Worm (Caenorhabditis elegans) whole organism, early embryonic: ENCODE results near the gene tag-267.

Experiments
- B0310.2 ChIP-seq: sonication (generic microtip); optimal IDR thresholded peaks from 2 replicates; lab custom pipeline; 2016; ENCODE audit warnings: mild to moderate bottlenecking, missing genetic modification characterization, missing compliant biosample characterization
- F13C5.2 ChIP-seq: sonication (generic microtip); optimal IDR thresholded peaks from 2 replicates; lab custom pipeline; 2017; ENCODE audit warnings: mild to moderate bottlenecking, missing genetic modification characterization, inconsistent platforms, missing compliant biosample characterization
- aly-1 ChIP-seq: sonication (generic microtip); optimal IDR thresholded peaks from 2 replicates; lab custom pipeline; 2016; ENCODE audit warnings: missing genetic modification characterization, missing compliant biosample characterization
- ama-1 ChIP-seq: fragments of 150-350 bp; optimal IDR thresholded peaks from 2 replicates; lab custom pipeline; 2014
- flt-1 ChIP-seq: fragments of 200-800 bp; sonication (Bioruptor generic); IDR thresholded peaks from 2 replicates; pipeline ENCODE4 v1.3.6; 2022; ENCODE audit warnings: missing genetic modification characterization, missing compliant biosample characterization

DNA sequence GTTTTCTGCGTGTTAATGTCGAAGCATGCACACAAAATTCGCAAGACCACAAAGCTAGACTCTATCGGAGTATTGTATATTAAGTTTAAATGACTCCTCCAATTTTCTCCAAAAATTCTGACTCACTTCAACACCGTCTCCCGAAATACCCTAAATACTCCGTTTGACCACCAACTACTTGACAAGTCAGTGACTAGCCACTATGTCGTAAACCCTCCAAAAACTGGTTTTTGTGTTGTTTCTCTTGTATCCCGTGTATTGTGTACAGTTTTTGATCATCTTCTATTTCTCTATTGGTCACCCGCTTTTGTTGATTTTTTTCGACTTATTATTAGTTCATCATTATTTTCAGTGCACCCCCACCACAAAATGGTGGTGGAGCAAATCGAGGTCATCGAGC, 17.8 kb downstream of the tag-267 start, which contains the start of gene C09F5.1:
- TF ChIP-seq ama-1: no peak
- no peak for TF ChIP-seq flt-1 (GFP tag; lab: Robert Waterston, UW)
- TF ChIP-seq F13C5.2 (tag; lab: Kevin White, UChicago): no peak
- TF ChIP-seq aly-1 (tag; lab: Kevin White, UChicago): no peak
- no peak for TF ChIP-seq B0310.2 (tag; lab: Kevin White, UChicago)
